Fruit fly (Drosophila melanogaster): ENCODE results near the gene COX6AL2.

COX6AL2 gene

dm6 chr3L:18890283-18891175 lies 23.4 kb downstream of the COX6AL2 start, which contains the start of gene CG3961 (continued):
- TF ChIP-seq CG9817 (tag; optimal IDR thresholded peaks at IDR 0.05) (peak; percentile 91), Ssrp (tag; optimal IDR thresholded peaks at IDR 0.05) (peak; percentile 99), dysf (GFP tag; IDR thresholded peaks at IDR 0.05) (peak; percentile 94), dpn (GFP tag; optimal IDR thresholded peaks at IDR 0.05) (peak; percentile 88 to 97), fd96Cb (tag; optimal IDR thresholded peaks at IDR 0.05) (peak; percentile 98), CG12236 (GFP tag; optimal IDR thresholded peaks at IDR 0.05) (peak; percentile 76), Antp (GFP tag; optimal IDR thresholded peaks at IDR 0.05) (peak; percentile 72), grn (GFP tag; optimal IDR thresholded peaks at IDR 0.05) (peak; percentile 85), wdn (GFP tag; IDR thresholded peaks at IDR 0.05) (peak; percentile 80), fu2 (GFP tag; optimal IDR thresholded peaks at IDR 0.05) (peak; percentile 77), Eip74EF (GFP tag; optimal IDR thresholded peaks at IDR 0.05) (peak in 1 of 2 experiments; percentile 99), gt (GFP tag; IDR thresholded peaks at IDR 0.05) (peak; percentile 80), Side (GFP tag; optimal IDR thresholded peaks at IDR 0.05) (peak; percentile 40), CG2202 (tag; optimal IDR thresholded peaks at IDR 0.05) (peak; percentile 98), Rx (GFP tag; IDR thresholded peaks at IDR 0.05) (peak; percentile 64), CG12391 (tag; optimal IDR thresholded peaks at IDR 0.05) (peak; percentile 99), CG1024 (GFP tag; IDR thresholded peaks at IDR 0.05) (peak; percentile 79), cg (GFP tag; optimal IDR thresholded peaks at IDR 0.05) (no peak), bowl (GFP tag; IDR thresholded peaks at IDR 0.05) (peak; percentile 52; the same call in 1 of the 2 replicates), Ets97D (GFP tag; optimal IDR thresholded peaks at IDR 0.05) (peak; percentile 40), Camta (GFP tag; optimal IDR thresholded peaks at IDR 0.05) (peak; percentile 90), Jarid2 (GFP tag; optimal IDR thresholded peaks at IDR 0.05) (peak; percentile 66), CG1602 (GFP tag; optimal IDR thresholded peaks at IDR 0.05) (peak; percentile 98), Xbp1 (GFP tag; optimal IDR thresholded peaks at IDR 0.05) (peak; percentile 98), otp (GFP tag; IDR thresholded peaks at IDR 0.05) (0 out of 3 replicates have a peak, but pooled peaks have one; percentile 63), CG8944 (GFP tag; optimal IDR thresholded peaks at IDR 0.05) (peak; percentile 81), PHDP (tag; optimal IDR thresholded peaks at IDR 0.05) (peak; percentile 97), CG10274 (GFP tag; optimal IDR thresholded peaks at IDR 0.05) (peak; percentile 83), so (GFP tag; IDR thresholded peaks at IDR 0.05) (peak; percentile 95), CG14441 (GFP tag; IDR thresholded peaks at IDR 0.05) (peak; percentile 82), lmd (GFP tag; IDR thresholded peaks at IDR 0.05) (peak; percentile 94), ac (GFP tag; optimal IDR thresholded peaks at IDR 0.05) (peak; percentile 76), CG17186 (GFP tag; optimal IDR thresholded peaks at IDR 0.05) (peak; percentile 91), ase (GFP tag; IDR thresholded peaks at IDR 0.05) (peak; percentile 88), CG8359 (GFP tag; optimal IDR thresholded peaks at IDR 0.05; ENCODE audit: borderline replicate concordance) (peak; percentile 93), CG11093 (GFP tag; IDR thresholded peaks at IDR 0.05) (peak; percentile 92), mam (GFP tag; optimal IDR thresholded peaks at IDR 0.05) (peak; percentile 82), CG16863 (GFP tag; optimal IDR thresholded peaks at IDR 0.05) (peak; percentile 90), klu (GFP tag; IDR thresholded peaks at IDR 0.05) (peak; percentile 91), Doc2 (GFP tag; IDR thresholded peaks at IDR 0.05) (no peak), Hr3 (GFP tag; optimal IDR thresholded peaks at IDR 0.05) (peak; percentile 98), Mes4 (GFP tag; optimal IDR thresholded peaks at IDR 0.05) (peak; percentile 86), CG30431 (GFP tag; optimal IDR thresholded peaks at IDR 0.05) (peak; percentile 94), amos (GFP tag; IDR thresholded peaks at IDR 0.05; ENCODE audit: partially characterized antibody) (no peak; the same call in 1 of the 2 replicates), vnd (GFP tag; IDR thresholded peaks at IDR 0.05; ENCODE audit: partially characterized antibody) (no peak), CG2889 (GFP tag; IDR thresholded peaks at IDR 0.05) (peak; percentile 72; the same call in 2 of the 3 replicates), eve (GFP tag; optimal IDR thresholded peaks at IDR 0.05) (peak; percentile 58 to 100), CG14965 (GFP tag; optimal IDR thresholded peaks at IDR 0.05; ENCODE audit: borderline replicate concordance) (no peak), CG2120 (GFP tag; optimal IDR thresholded peaks at IDR 0.05) (peak; percentile 92)

Measured in whole organism, embryonic.